Fruit fly (Drosophila melanogaster): Measurements from ENCODE around the gene Elovl7.

The Elovl7 gene

DNA sequence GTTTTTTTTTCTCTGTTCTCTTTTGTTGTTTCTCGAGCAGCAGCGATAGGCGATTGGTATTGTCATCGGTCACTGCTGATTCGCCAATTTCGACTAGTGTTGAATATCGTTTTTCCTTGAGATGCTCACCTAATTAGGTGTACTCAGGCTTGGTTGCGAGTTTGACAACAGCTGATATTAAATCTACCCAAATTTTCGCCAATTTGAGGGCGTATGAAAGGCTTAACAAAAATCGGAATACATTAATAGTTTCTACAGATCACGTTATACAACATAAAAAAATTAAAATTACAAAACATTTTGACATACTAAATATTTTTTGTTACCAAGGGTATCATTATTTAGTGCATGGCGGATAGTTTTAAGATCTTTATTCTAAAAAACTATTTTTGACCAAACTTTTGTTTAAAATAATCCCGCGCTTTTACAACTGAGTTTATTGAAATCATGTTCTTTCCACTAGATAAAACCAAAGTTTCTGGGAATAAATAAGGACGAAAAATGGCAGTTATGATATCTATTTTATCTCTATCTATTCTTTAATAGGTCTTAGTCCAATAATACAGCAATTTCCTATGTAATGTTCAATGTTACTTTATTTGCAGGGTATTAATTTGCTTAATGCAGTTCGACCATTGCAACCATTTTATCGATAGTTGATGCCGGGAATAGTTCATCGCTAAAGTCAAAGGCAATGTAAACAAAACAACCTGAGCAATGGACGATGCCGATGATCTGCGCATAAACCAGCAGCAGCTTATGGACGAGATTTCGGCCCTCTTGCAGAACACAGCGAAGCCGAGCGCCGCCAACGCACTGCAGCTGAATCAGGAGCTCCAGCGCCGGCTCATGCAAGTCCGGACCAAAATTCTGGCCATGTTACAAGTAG, 17.7 kb upstream of the Elovl7 start, which contains the start of the genes CG10435 and Pbp95 (continued):
- TF ChIP-seq NC2α (GFP tag; optimal IDR thresholded peaks at IDR 0.05), result no peak
- peak; percentile 55; the same call in 2 of the 3 replicates for TF ChIP-seq vnd (GFP tag; IDR thresholded peaks at IDR 0.05; ENCODE audit: partially characterized antibody)
- TF ChIP-seq E2f1 (GFP tag; IDR thresholded peaks at IDR 0.05), result no peak
- no peak for TF ChIP-seq ac (GFP tag; optimal IDR thresholded peaks at IDR 0.05)
- peak; percentile 8 for TF ChIP-seq CG12104 (GFP tag; optimal IDR thresholded peaks at IDR 0.05)
- TF ChIP-seq chn (GFP tag; optimal IDR thresholded peaks at IDR 0.05), result peak; percentile 40
- TF ChIP-seq BtbVII (GFP tag; optimal IDR thresholded peaks at IDR 0.05), result no peak
- TF ChIP-seq hbn (GFP tag; IDR thresholded peaks at IDR 0.05; ENCODE audit: partially characterized antibody), result peak; percentile 75
- TF ChIP-seq ranshi (GFP tag; IDR thresholded peaks at IDR 0.05), result 0 out of 2 replicates have a peak, but pooled peaks have one; percentile 26
- no peak for TF ChIP-seq sens-2 (GFP tag; IDR thresholded peaks at IDR 0.05)
- TF ChIP-seq Atf3 (GFP tag; optimal IDR thresholded peaks at IDR 0.05), result peak; percentile 28
- TF ChIP-seq CrebB (tag; optimal IDR thresholded peaks at IDR 0.05), result no peak
- TF ChIP-seq CG17612 (GFP tag; IDR thresholded peaks at IDR 0.05), result no peak
- no peak for TF ChIP-seq CG3838 (GFP tag; optimal IDR thresholded peaks at IDR 0.05)
- peak; percentile 11 for TF ChIP-seq gfzf (GFP tag; optimal IDR thresholded peaks at IDR 0.05)
- no peak for TF ChIP-seq Bteb2 (GFP tag; optimal IDR thresholded peaks at IDR 0.05)
- no peak for TF ChIP-seq ems (GFP tag; optimal IDR thresholded peaks at IDR 0.05)
- TF ChIP-seq CG18764 (GFP tag; optimal IDR thresholded peaks at IDR 0.05), result no peak
- TF ChIP-seq CG1024 (GFP tag; IDR thresholded peaks at IDR 0.05), result 0 out of 2 replicates have a peak, but pooled peaks have one; percentile 39
- peak; percentile 33 for TF ChIP-seq phol (tag; optimal IDR thresholded peaks at IDR 0.05)
- TF ChIP-seq Eip74EF (GFP tag; optimal IDR thresholded peaks at IDR 0.05), result no peak
- TF ChIP-seq NK7.1 (GFP tag; optimal IDR thresholded peaks at IDR 0.05), result no peak
- TF ChIP-seq Dek (tag; optimal IDR thresholded peaks at IDR 0.05), result no peak
- TF ChIP-seq Sry-β (GFP tag; optimal IDR thresholded peaks at IDR 0.05), result peak; percentile 87
- no peak for TF ChIP-seq CTCF (GFP tag; optimal IDR thresholded peaks at IDR 0.05)
- TF ChIP-seq Dref (GFP tag; IDR thresholded peaks at IDR 0.05), result peak; percentile 74
- TF ChIP-seq grn (GFP tag; optimal IDR thresholded peaks at IDR 0.05), result no peak
- TF ChIP-seq CG17568 (GFP tag; optimal IDR thresholded peaks at IDR 0.05), result no peak
- no peak for TF ChIP-seq disco-r (GFP tag; optimal IDR thresholded peaks at IDR 0.05)
- TF ChIP-seq tap (tag; optimal IDR thresholded peaks at IDR 0.05), result no peak
- TF ChIP-seq ato (GFP tag; IDR thresholded peaks at IDR 0.05; ENCODE audit: partially characterized antibody), result peak; percentile 53; the same call in 1 of the 2 replicates
- no peak for TF ChIP-seq Hr39 (optimal IDR thresholded peaks at IDR 0.05)
- TF ChIP-seq CG14710 (tag; optimal IDR thresholded peaks at IDR 0.05), result peak; percentile 48
- no peak for TF ChIP-seq en (GFP tag; optimal IDR thresholded peaks at IDR 0.05)
- peak; percentile 52 for TF ChIP-seq Camta (GFP tag; optimal IDR thresholded peaks at IDR 0.05)
- no peak for TF ChIP-seq CG10959 (GFP tag; IDR thresholded peaks at IDR 0.05)
- TF ChIP-seq CG9727 (GFP tag; optimal IDR thresholded peaks at IDR 0.05), result peak; percentile 67
- TF ChIP-seq CG13624 (GFP tag; optimal IDR thresholded peaks at IDR 0.05), result peak; percentile 66
- 0 out of 2 replicates have a peak, but pooled peaks have one; percentile 26 for TF ChIP-seq CG14667 (GFP tag; IDR thresholded peaks at IDR 0.05)
- TF ChIP-seq CG4424 (GFP tag; optimal IDR thresholded peaks at IDR 0.05), result peak; percentile 52
- TF ChIP-seq CG4404 (GFP tag; IDR thresholded peaks at IDR 0.05), result no peak
- TF ChIP-seq wor (GFP tag; IDR thresholded peaks at IDR 0.05), result no peak
- no peak for TF ChIP-seq slou (GFP tag; optimal IDR thresholded peaks at IDR 0.05)
- no peak for TF ChIP-seq MESR4 (GFP tag; optimal IDR thresholded peaks at IDR 0.05)
- peak; percentile 69 for TF ChIP-seq row (GFP tag; IDR thresholded peaks at IDR 0.05)
- no peak for TF ChIP-seq fd102C (GFP tag; optimal IDR thresholded peaks at IDR 0.05)
- no peak for TF ChIP-seq CG9437 (GFP tag; optimal IDR thresholded peaks at IDR 0.05)
- TF ChIP-seq CG6683 (GFP tag; optimal IDR thresholded peaks at IDR 0.05), result no peak
- TF ChIP-seq Rx (GFP tag; IDR thresholded peaks at IDR 0.05), result peak; percentile 56
- TF ChIP-seq tgo (GFP tag; IDR thresholded peaks at IDR 0.05), result peak; percentile 48; the same call in 2 of the 3 replicates

All from whole organism, embryonic.